Fruit fly (Drosophila melanogaster) whole organism, embryonic: ENCODE data around the gene CG16956.

Experiments used
- Aef1 ChIP-seq: fragments of 200-800 bp; sonication (Bioruptor generic); IDR thresholded peaks from 3 replicates; pipeline ENCODE4 v1.3.6; 2022; ENCODE audit warnings: missing biosample characterization, missing genetic modification characterization
- CG10462 ChIP-seq: fragments of 200-800 bp; sonication (Bioruptor generic); optimal IDR thresholded peaks from 2 replicates; lab custom pipeline; 2016; ENCODE audit warnings: missing biosample characterization, missing genetic modification characterization
- CG10565 ChIP-seq: fragments of 200-800 bp; sonication (Bioruptor generic); optimal IDR thresholded peaks from 3 replicates; lab custom pipeline; 2016; ENCODE audit warnings: missing biosample characterization, mild to moderate bottlenecking, missing genetic modification characterization
- CG11085 ChIP-seq: fragments of 200-800 bp; sonication (Bioruptor generic); IDR thresholded peaks from 2 replicates; pipeline ENCODE4 v1.3.6; 2022; ENCODE audit warnings: missing biosample characterization, missing genetic modification characterization
- CG11093 ChIP-seq: fragments of 200-800 bp; sonication (Bioruptor generic); IDR thresholded peaks from 3 replicates; pipeline ENCODE4 v1.3.6; 2022; ENCODE audit warnings: missing biosample characterization, missing genetic modification characterization
- CG12236 ChIP-seq: fragments of 200-800 bp; sonication (Bioruptor generic); optimal IDR thresholded peaks from 2 replicates; lab custom pipeline; 2016; ENCODE audit warnings: missing biosample characterization, missing genetic modification characterization
- CG12299 ChIP-seq: fragments of 200-800 bp; sonication (Bioruptor generic); optimal IDR thresholded peaks from 2 replicates; lab custom pipeline; 2018; ENCODE audit warnings: missing biosample characterization, mild to moderate bottlenecking, missing genetic modification characterization
- CG13424 ChIP-seq: fragments of 200-800 bp; sonication (Bioruptor generic); optimal IDR thresholded peaks from 2 replicates; lab custom pipeline; 2019; ENCODE audit warnings: missing biosample characterization, mild to moderate bottlenecking, missing genetic modification characterization, moderate library complexity
- CG13775 ChIP-seq: fragments of 200-800 bp; sonication (Bioruptor generic); optimal IDR thresholded peaks from 3 replicates; lab custom pipeline; 2017; ENCODE audit warnings: missing biosample characterization, mild to moderate bottlenecking, missing genetic modification characterization
- CG16779 ChIP-seq: fragments of 200-800 bp; sonication (Bioruptor generic); IDR thresholded peaks from 2 replicates; pipeline ENCODE4 v1.3.6; 2022; ENCODE audit warnings: missing biosample characterization, missing genetic modification characterization
- CG16813 ChIP-seq: fragments of 200-800 bp; sonication (Bioruptor generic); IDR thresholded peaks from 3 replicates; pipeline ENCODE4 v1.3.6; 2022; ENCODE audit warnings: missing biosample characterization, missing genetic modification characterization; ENCODE audit not compliant: partially characterized antibody
- CG18011 ChIP-seq: fragments of 200-800 bp; sonication (Bioruptor generic); optimal IDR thresholded peaks from 2 replicates; lab custom pipeline; 2017; ENCODE audit warnings: missing biosample characterization, missing genetic modification characterization, mild to moderate bottlenecking, moderate library complexity, missing genotype
- CG2129 ChIP-seq: fragments of 200-800 bp; sonication (Bioruptor generic); IDR thresholded peaks from 2 replicates; pipeline ENCODE4 v1.3.6; 2022; ENCODE audit warnings: missing biosample characterization, missing genetic modification characterization; ENCODE audit not compliant: partially characterized antibody
- CG30431 ChIP-seq: fragments of 200-800 bp; sonication (Bioruptor generic); optimal IDR thresholded peaks from 2 replicates; lab custom pipeline; 2017; ENCODE audit warnings: missing biosample characterization, missing genetic modification characterization
- CG32767 ChIP-seq: fragments of 200-800 bp; sonication (Bioruptor generic); IDR thresholded peaks from 2 replicates; pipeline ENCODE4 v1.3.6; 2022; ENCODE audit warnings: missing biosample characterization, missing genetic modification characterization
- CG4282 ChIP-seq: fragments of 200-800 bp; sonication (Bioruptor generic); optimal IDR thresholded peaks from 2 replicates; lab custom pipeline; 2016; ENCODE audit warnings: missing biosample characterization, missing genetic modification characterization
- CG43689 ChIP-seq: fragments of 200-800 bp; sonication (Bioruptor generic); IDR thresholded peaks from 2 replicates; pipeline ENCODE4 v1.3.6; 2022; ENCODE audit warnings: missing biosample characterization, missing genetic modification characterization
- CG4617 ChIP-seq: fragments of 200-800 bp; sonication (Bioruptor generic); optimal IDR thresholded peaks from 3 replicates; lab custom pipeline; 2016; ENCODE audit warnings: missing biosample characterization, missing genetic modification characterization, borderline replicate concordance
- CG4730 ChIP-seq: fragments of 200-800 bp; sonication (Bioruptor generic); IDR thresholded peaks from 2 replicates; pipeline ENCODE4 v1.3.6; 2022; ENCODE audit warnings: missing biosample characterization, missing genetic modification characterization
- CG5245 ChIP-seq: fragments of 200-800 bp; sonication (Bioruptor generic); optimal IDR thresholded peaks from 3 replicates; lab custom pipeline; 2016; ENCODE audit warnings: missing biosample characterization, missing genetic modification characterization
- CG6765 ChIP-seq: fragments of 200-800 bp; sonication (Bioruptor generic); optimal IDR thresholded peaks from 3 replicates; lab custom pipeline; 2017; ENCODE audit warnings: missing biosample characterization, mild to moderate bottlenecking, missing genetic modification characterization
- CG7357 ChIP-seq: fragments of 200-800 bp; sonication (Bioruptor generic); IDR thresholded peaks from 3 replicates; pipeline ENCODE4 v1.3.6; 2022; ENCODE audit warnings: missing biosample characterization, missing genetic modification characterization
- CG8765 ChIP-seq: fragments of 200-800 bp; sonication (Bioruptor generic); IDR thresholded peaks from 2 replicates; pipeline ENCODE4 v1.3.6; 2022; ENCODE audit warnings: missing biosample characterization, missing genetic modification characterization
- Dll ChIP-seq: fragments of 200-800 bp; sonication (Bioruptor generic); IDR thresholded peaks from 4 replicates; pipeline ENCODE4 v1.3.6; 2022; ENCODE audit warnings: missing biosample characterization, missing genetic modification characterization; ENCODE audit not compliant: partially characterized antibody
- Lhr ChIP-seq: fragments of 200-800 bp; sonication (Bioruptor generic); optimal IDR thresholded peaks from 3 replicates; lab custom pipeline; 2017; ENCODE audit warnings: mild to moderate bottlenecking, missing biosample characterization, missing genetic modification reagents, missing genetic modification characterization
- Mad ChIP-seq: fragments of 200-800 bp; sonication (Bioruptor generic); optimal IDR thresholded peaks from 2 replicates; lab custom pipeline; 2016; ENCODE audit warnings: missing biosample characterization, missing genetic modification characterization
- NC2β ChIP-seq: fragments of 200-800 bp; sonication (Bioruptor generic); optimal IDR thresholded peaks from 2 replicates; lab custom pipeline; 2016; ENCODE audit warnings: missing biosample characterization, missing genetic modification characterization
- NFAT ChIP-seq: fragments of 200-800 bp; sonication (Bioruptor generic); IDR thresholded peaks from 2 replicates; pipeline ENCODE4 v1.3.6; 2022; ENCODE audit warnings: missing biosample characterization, missing genetic modification characterization
- NK7.1 ChIP-seq: fragments of 200-800 bp; sonication (Bioruptor generic); optimal IDR thresholded peaks from 3 replicates; lab custom pipeline; 2016; ENCODE audit warnings: missing biosample characterization, missing genetic modification characterization
- ap ChIP-seq: fragments of 200-800 bp; sonication (Bioruptor generic); IDR thresholded peaks from 2 replicates; pipeline ENCODE4 v1.3.6; 2022; ENCODE audit warnings: missing biosample characterization, missing genetic modification characterization
- br ChIP-seq: fragments of >200 bp; optimal IDR thresholded peaks from 2 replicates; lab custom pipeline; 2017
- cg ChIP-seq: fragments of 200-800 bp; sonication (Bioruptor generic); optimal IDR thresholded peaks from 3 replicates; lab custom pipeline; 2019; ENCODE audit warnings: missing biosample characterization, mild to moderate bottlenecking, missing genetic modification characterization, moderate library complexity
- chinmo ChIP-seq: fragments of 200-800 bp; sonication (Bioruptor generic); IDR thresholded peaks from 4 replicates; pipeline ENCODE4 v1.3.6; 2022; ENCODE audit warnings: missing biosample characterization, missing genetic modification characterization; ENCODE audit not compliant: partially characterized antibody
- ci ChIP-seq: fragments of 200-800 bp; sonication (Bioruptor generic); IDR thresholded peaks from 3 replicates; pipeline ENCODE4 v1.3.6; 2022; ENCODE audit warnings: missing biosample characterization, missing genetic modification characterization
- crc ChIP-seq: fragments of 200-800 bp; sonication (Bioruptor generic); optimal IDR thresholded peaks from 2 replicates; lab custom pipeline; 2016; ENCODE audit warnings: missing biosample characterization, missing genetic modification characterization
- dmrt11E ChIP-seq: fragments of 200-800 bp; sonication (Bioruptor generic); optimal IDR thresholded peaks from 3 replicates; lab custom pipeline; 2018; ENCODE audit warnings: missing biosample characterization, mild to moderate bottlenecking, missing genetic modification characterization, moderate library complexity
- dpn ChIP-seq, 2 experiments: fragments of 200-800 bp; sonication (Bioruptor generic); optimal IDR thresholded peaks; 3 replicates each; lab custom pipeline; 2016; ENCODE audit warnings: missing biosample characterization in 2 of 2, missing genetic modification characterization in 2 of 2
- ems ChIP-seq: fragments of 200-800 bp; sonication (Bioruptor generic); optimal IDR thresholded peaks from 3 replicates; lab custom pipeline; 2016; ENCODE audit warnings: missing biosample characterization, missing genetic modification characterization
- exex ChIP-seq: fragments of 200-800 bp; sonication (Bioruptor generic); optimal IDR thresholded peaks from 4 replicates; lab custom pipeline; 2018; ENCODE audit warnings: missing biosample characterization, mild to moderate bottlenecking, missing genetic modification characterization, moderate library complexity
- fru ChIP-seq: fragments of >200 bp; optimal IDR thresholded peaks from 2 replicates; lab custom pipeline; 2017
- klu ChIP-seq: fragments of 200-800 bp; sonication (Bioruptor generic); IDR thresholded peaks from 2 replicates; pipeline ENCODE4 v1.3.6; 2022; ENCODE audit warnings: missing biosample characterization, missing genetic modification characterization
- lbe ChIP-seq: fragments of 200-800 bp; sonication (Bioruptor generic); optimal IDR thresholded peaks from 2 replicates; lab custom pipeline; 2016; ENCODE audit warnings: missing biosample characterization, mild to moderate bottlenecking, missing genetic modification characterization
- nmo ChIP-seq: fragments of 200-800 bp; sonication (Bioruptor generic); optimal IDR thresholded peaks from 2 replicates; lab custom pipeline; 2018; ENCODE audit warnings: missing biosample characterization, mild to moderate bottlenecking, missing genetic modification characterization, moderate library complexity
- pan ChIP-seq, 4 experiments: fragments of >200 bp in 3 of 4; fragments of 200-800 bp in 1 of 4; sonication (Bioruptor generic) in 1 of 4; optimal IDR thresholded peaks in 3 of 4; IDR thresholded peaks in 1 of 4; 2 replicates each; pipeline versions ENCODE4 v1.3.6 to Lab custom; 2017 to 2022; ENCODE audit warnings: missing biosample characterization in 2 of 4, missing genetic modification characterization in 2 of 4, mixed read lengths in 1 of 4
- pum ChIP-seq: fragments of 200-800 bp; sonication (Bioruptor generic); optimal IDR thresholded peaks from 2 replicates; lab custom pipeline; 2016; ENCODE audit warnings: missing biosample characterization, missing genetic modification characterization
- seq ChIP-seq: fragments of 200-800 bp; sonication (Bioruptor generic); IDR thresholded peaks from 2 replicates; pipeline ENCODE4 v1.3.6; 2022; ENCODE audit warnings: missing biosample characterization, missing genetic modification characterization
- sr ChIP-seq: fragments of 200-800 bp; sonication (Bioruptor generic); IDR thresholded peaks from 3 replicates; pipeline ENCODE4 v1.3.6; 2022; ENCODE audit warnings: missing biosample characterization, missing genetic modification characterization
- sug ChIP-seq: fragments of 200-800 bp; optimal IDR thresholded peaks from 2 replicates; lab custom pipeline; 2019; ENCODE audit warnings: missing biosample characterization, mild to moderate bottlenecking, missing genetic modification characterization, moderate library complexity
- tap ChIP-seq: fragments of 200-800 bp; optimal IDR thresholded peaks from 3 replicates; lab custom pipeline; 2019; ENCODE audit warnings: missing biosample characterization, mild to moderate bottlenecking, missing genetic modification characterization, moderate library complexity
- tin ChIP-seq: fragments of 200-800 bp; sonication (Bioruptor generic); optimal IDR thresholded peaks from 3 replicates; lab custom pipeline; 2016; ENCODE audit warnings: missing biosample characterization, missing genetic modification characterization
- trh ChIP-seq: fragments of 200-800 bp; sonication (Bioruptor generic); optimal IDR thresholded peaks from 2 replicates; lab custom pipeline; 2016; ENCODE audit warnings: missing biosample characterization, missing genetic modification characterization
- vnd ChIP-seq: fragments of 200-800 bp; sonication (Bioruptor generic); IDR thresholded peaks from 3 replicates; pipeline ENCODE4 v1.3.6; 2022; ENCODE audit warnings: missing biosample characterization, missing genetic modification characterization; ENCODE audit not compliant: partially characterized antibody

The CG16956 gene

DNA sequence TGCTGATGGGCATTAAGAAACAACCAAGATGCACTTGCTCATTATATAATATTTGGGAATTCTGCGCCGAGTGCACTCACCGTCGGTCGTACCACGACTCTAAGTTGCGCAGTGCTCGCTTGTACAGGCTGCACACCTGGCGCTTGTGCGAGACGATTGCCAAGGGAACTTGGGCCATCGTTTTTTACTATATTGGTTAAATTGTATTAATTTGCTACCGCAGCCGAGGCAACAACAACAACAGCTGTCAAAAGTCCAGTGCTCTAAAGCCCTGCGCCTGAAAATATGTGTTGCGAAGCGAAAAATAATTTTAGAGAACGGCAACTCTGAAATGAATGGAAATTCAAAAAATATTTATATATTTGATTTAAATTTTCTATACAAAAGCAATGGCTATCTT, 43.6 kb downstream of the CG16956 start, which contains the start of gene ND-B22 (continued):
- TF ChIP-seq lbe (GFP tag; lab: Kevin White, UChicago) (peak; percentile 56), dmrt11E (tag; lab: Kevin White, UChicago) (peak; percentile 10), tap (peak; percentile 16), CG6765 (GFP tag; lab: Kevin White, UChicago) (no peak), exex (tag; lab: Kevin White, UChicago) (no peak), CG2129 (GFP tag; lab: Robert Waterston, UW) (no peak), CG16813 (GFP tag; lab: Robert Waterston, UW) (peak; percentile 21; the same call in 1 of the 3 replicates), ci (GFP tag; lab: Robert Waterston, UW) (peak; percentile 66), ems (GFP tag; lab: Kevin White, UChicago) (peak; percentile 26), NC2β (peak; percentile 17), vnd (GFP tag; lab: Robert Waterston, UW) (no peak), trh (GFP tag; lab: Kevin White, UChicago) (no peak), CG4617 (GFP tag; lab: Kevin White, UChicago) (peak; percentile 87), br (no peak), pan (optimal IDR thresholded peaks at IDR 0.05; lab: Kevin White, UChicago) (no peak), pan (GFP tag; optimal IDR thresholded peaks at IDR 0.05 in 1 of 2, IDR thresholded peaks at IDR 0.05 in 1 of 2) (no peak), CG7357 (no peak), pum (peak; percentile 26), sr (GFP tag; lab: Robert Waterston, UW) (no peak), CG4282 (no peak), CG32767 (GFP tag; lab: Robert Waterston, UW) (no peak), Aef1 (peak; percentile 64), klu (GFP tag; lab: Robert Waterston, UW) (no peak), dpn (GFP tag; optimal IDR thresholded peaks at IDR 0.05; lab: Kevin White, UChicago) (peak; percentile 38 to 51), Lhr (peak; percentile 34), CG8765 (GFP tag; lab: Robert Waterston, UW) (no peak), NK7.1 (GFP tag; lab: Kevin White, UChicago) (peak; percentile 34), CG11085 (GFP tag; lab: Robert Waterston, UW) (0 out of 2 replicates have a peak, but pooled peaks have one; percentile 11), ap (GFP tag; lab: Robert Waterston, UW) (no peak), CG16779 (GFP tag; lab: Robert Waterston, UW) (no peak), Mad (no peak), crc (GFP tag; lab: Kevin White, UChicago) (no peak), CG30431 (GFP tag; lab: Kevin White, UChicago) (no peak), CG11093 (no peak), tin (GFP tag; lab: Kevin White, UChicago) (peak; percentile 46), CG10462 (no peak), fru (lab: Kevin White, UChicago) (no peak), sug (tag; lab: Kevin White, UChicago) (peak; percentile 53), CG13775 (GFP tag; lab: Kevin White, UChicago) (no peak), chinmo (GFP tag; lab: Robert Waterston, UW) (no peak), NFAT (GFP tag; lab: Robert Waterston, UW) (no peak; the same call in 1 of the 2 replicates), CG10565 (GFP tag; lab: Kevin White, UChicago) (no peak), seq (GFP tag; lab: Robert Waterston, UW) (no peak), CG13424 (tag; lab: Kevin White, UChicago) (no peak), CG12299 (no peak), cg (no peak), CG5245 (peak; percentile 25), CG4730 (GFP tag; lab: Robert Waterston, UW) (no peak), nmo (GFP tag; lab: Kevin White, UChicago) (peak; percentile 39), CG12236 (GFP tag; lab: Kevin White, UChicago) (no peak), CG18011 (GFP tag; lab: Kevin White, UChicago) (peak; percentile 17), CG43689 (GFP tag; lab: Robert Waterston, UW) (no peak), Dll (GFP tag; lab: Robert Waterston, UW) (peak; percentile 37; the same call in 1 of the 4 replicates)
